Fruit fly (Drosophila melanogaster) whole organism, wandering third instar larva: ENCODE measurements around the gene CG13896.

ENCODE experiments used
- Abd-B ChIP-seq: fragments of >200 bp; optimal IDR thresholded peaks from 2 replicates; lab custom pipeline; 2017; ENCODE audit warnings: missing biosample characterization, missing genetic modification characterization
- CG32264 ChIP-seq: fragments of 200-800 bp; sonication (Bioruptor generic); optimal IDR thresholded peaks from 2 replicates; lab custom pipeline; 2016; ENCODE audit warnings: missing biosample characterization, missing genetic modification characterization
- CG9705 ChIP-seq: fragments of 200-800 bp; sonication (Bioruptor generic); optimal IDR thresholded peaks from 2 replicates; lab custom pipeline; 2018; ENCODE audit warnings: missing biosample characterization, mild to moderate bottlenecking, missing genetic modification characterization
- CrebA ChIP-seq: fragments of 200-800 bp; sonication (Bioruptor generic); optimal IDR thresholded peaks from 2 replicates; lab custom pipeline; 2016; ENCODE audit warnings: missing biosample characterization, mild to moderate bottlenecking, missing genetic modification characterization, borderline replicate concordance
- Dfd ChIP-seq: fragments of >200 bp; optimal IDR thresholded peaks from 2 replicates; lab custom pipeline; 2017; ENCODE audit warnings: missing biosample characterization, missing genetic modification characterization
- Dif ChIP-seq: fragments of 200-275, 200-300 bp; sonication (Bioruptor generic); optimal IDR thresholded peaks from 2 replicates; lab custom pipeline; 2018; ENCODE audit warnings: missing biosample characterization, missing genetic modification characterization; ENCODE audit not compliant: partially characterized antibody
- GATAd ChIP-seq: sonication (Bioruptor generic); optimal IDR thresholded peaks from 2 replicates; lab custom pipeline; 2016; ENCODE audit warnings: missing biosample characterization, missing genetic modification characterization
- HLH106 ChIP-seq: fragments of 200-800 bp; optimal IDR thresholded peaks from 3 replicates; lab custom pipeline; 2019; ENCODE audit warnings: missing biosample characterization, mild to moderate bottlenecking, missing genetic modification characterization, moderate library complexity
- Hnf4 ChIP-seq: fragments of 200-800 bp; sonication (Bioruptor generic); optimal IDR thresholded peaks from 2 replicates; lab custom pipeline; 2016; ENCODE audit warnings: missing biosample characterization, mild to moderate bottlenecking, missing genetic modification characterization
- Hr78 ChIP-seq: fragments of >200 bp; optimal IDR thresholded peaks from 2 replicates; lab custom pipeline; 2017; ENCODE audit warnings: missing biosample characterization, missing genetic modification characterization
- Jra ChIP-seq: sonication (Bioruptor generic); optimal IDR thresholded peaks from 2 replicates; lab custom pipeline; 2016; ENCODE audit warnings: missing biosample characterization, missing genetic modification characterization
- Mio ChIP-seq: sonication (Bioruptor generic); optimal IDR thresholded peaks from 2 replicates; lab custom pipeline; 2016; ENCODE audit warnings: missing biosample characterization, missing genetic modification characterization
- Myc ChIP-seq: fragments of >200 bp; optimal IDR thresholded peaks from 2 replicates; lab custom pipeline; 2017
- N ChIP-seq: fragments of >200 bp; optimal IDR thresholded peaks from 2 replicates; lab custom pipeline; 2018; ENCODE audit warnings: missing biosample characterization, missing external identifiers, missing genetic modification characterization
- OdsH ChIP-seq: fragments of 200-800 bp; sonication (Bioruptor generic); optimal IDR thresholded peaks from 2 replicates; lab custom pipeline; 2016; ENCODE audit warnings: missing biosample characterization, mild to moderate bottlenecking, missing genetic modification characterization
- Rel ChIP-seq, 2 experiments: fragments of 200-800 bp; sonication (Bioruptor generic) in 1 of 2; optimal IDR thresholded peaks; 2 replicates in 1 of 2; 3 replicates in 1 of 2; lab custom pipeline; 2016 to 2019; ENCODE audit warnings: mild to moderate bottlenecking in 2 of 2, missing biosample characterization in 2 of 2, missing genetic modification characterization in 2 of 2, moderate library complexity in 1 of 2
- Sp1 ChIP-seq: fragments of 200-800 bp; sonication (Bioruptor generic); optimal IDR thresholded peaks from 3 replicates; lab custom pipeline; 2019; ENCODE audit warnings: missing biosample characterization, mild to moderate bottlenecking, missing genetic modification characterization, moderate library complexity
- Vsx2 ChIP-seq: fragments of 200-300, 225-300 bp; sonication (Bioruptor generic); optimal IDR thresholded peaks from 2 replicates; lab custom pipeline; 2018; ENCODE audit warnings: missing biosample characterization, missing genetic modification characterization; ENCODE audit not compliant: partially characterized antibody
- br ChIP-seq: fragments of 200-800 bp; sonication (Bioruptor generic); optimal IDR thresholded peaks from 2 replicates; lab custom pipeline; 2016; ENCODE audit warnings: missing biosample characterization, missing genetic modification characterization
- brk ChIP-seq: fragments of 200-800 bp; sonication (Bioruptor generic); optimal IDR thresholded peaks from 2 replicates; lab custom pipeline; 2016; ENCODE audit warnings: missing biosample characterization, mild to moderate bottlenecking, missing genetic modification characterization
- dl ChIP-seq, 2 experiments: fragments of 175-275, 200-275 bp in 1 of 2; fragments of 200-275 bp in 1 of 2; sonication (Bioruptor generic); optimal IDR thresholded peaks; lab custom pipeline; 2018; ENCODE audit warnings: mild to moderate bottlenecking in 2 of 2, missing biosample characterization in 2 of 2, missing genetic modification characterization in 2 of 2, moderate library complexity in 2 of 2; ENCODE audit not compliant: partially characterized antibody in 2 of 2, insufficient read depth in 1 of 2
- dmrt93B ChIP-seq: fragments of 200-800 bp; sonication (Bioruptor generic); optimal IDR thresholded peaks from 2 replicates; lab custom pipeline; 2018; ENCODE audit warnings: missing biosample characterization, mild to moderate bottlenecking, missing genetic modification characterization
- dsf ChIP-seq: sonication (Bioruptor generic); optimal IDR thresholded peaks from 2 replicates; lab custom pipeline; 2016; ENCODE audit warnings: missing biosample characterization, missing genetic modification characterization, borderline replicate concordance
- ey ChIP-seq: fragments of 200-800 bp; sonication (Bioruptor generic); optimal IDR thresholded peaks from 2 replicates; lab custom pipeline; 2016; ENCODE audit warnings: missing biosample characterization, missing genetic modification characterization
- foxo ChIP-seq, 2 experiments: fragments of 200-800 bp; sonication (Bioruptor generic); optimal IDR thresholded peaks; 2 replicates in 1 of 2; 3 replicates in 1 of 2; lab custom pipeline; 2016 to 2017; ENCODE audit warnings: missing biosample characterization in 2 of 2, missing genetic modification characterization in 2 of 2
- fru ChIP-seq: fragments of 200-800 bp; sonication (Bioruptor generic); optimal IDR thresholded peaks from 3 replicates; lab custom pipeline; 2016; ENCODE audit warnings: missing biosample characterization, mild to moderate bottlenecking, missing genetic modification characterization
- h ChIP-seq: fragments of 200-800 bp; sonication (Bioruptor generic); optimal IDR thresholded peaks from 3 replicates; lab custom pipeline; 2016; ENCODE audit warnings: missing biosample characterization, mild to moderate bottlenecking, missing genetic modification characterization
- jim ChIP-seq: fragments of 175-275, 200-325 bp; sonication (Bioruptor generic); optimal IDR thresholded peaks from 2 replicates; lab custom pipeline; 2016; ENCODE audit warnings: missing biosample characterization, mild to moderate bottlenecking, missing genetic modification characterization
- lola ChIP-seq: fragments of >200 bp; optimal IDR thresholded peaks from 2 replicates; lab custom pipeline; 2017; ENCODE audit warnings: missing biosample characterization, missing genetic modification characterization
- psq ChIP-seq: fragments of 200-800 bp; sonication (Bioruptor generic); optimal IDR thresholded peaks from 3 replicates; lab custom pipeline; 2017; ENCODE audit warnings: missing biosample characterization, mild to moderate bottlenecking, missing genetic modification characterization, moderate library complexity
- rgr ChIP-seq: fragments of 200-800 bp; sonication (Bioruptor generic); optimal IDR thresholded peaks from 3 replicates; lab custom pipeline; 2016; ENCODE audit warnings: missing biosample characterization, mild to moderate bottlenecking, missing genetic modification characterization
- sage ChIP-seq: fragments of 200-800 bp; sonication (Bioruptor generic); optimal IDR thresholded peaks from 2 replicates; lab custom pipeline; 2016; ENCODE audit warnings: missing biosample characterization, mild to moderate bottlenecking, missing genetic modification characterization
- sv ChIP-seq: fragments of 200-800 bp; sonication (Bioruptor generic); optimal IDR thresholded peaks from 3 replicates; lab custom pipeline; 2016; ENCODE audit warnings: missing biosample characterization, missing genetic modification characterization
- tai ChIP-seq: sonication (Bioruptor generic); optimal IDR thresholded peaks from 2 replicates; lab custom pipeline; 2016; ENCODE audit warnings: missing biosample characterization, missing genetic modification characterization
- usp ChIP-seq: fragments of >200 bp; optimal IDR thresholded peaks from 2 replicates; lab custom pipeline; 2017; ENCODE audit warnings: missing biosample characterization, missing genetic modification characterization
- woc ChIP-seq: sonication (Bioruptor generic); optimal IDR thresholded peaks from 2 replicates; lab custom pipeline; 2016; ENCODE audit warnings: missing biosample characterization, mild to moderate bottlenecking, missing genetic modification characterization

The CG13896 gene

dm6 chr3L:729345-729744 lies 17.7 kb upstream of the CG13896 start:
- TF ChIP-seq Jra (GFP tag; lab: Kevin White, UChicago) (peak; percentile 10), ey (GFP tag; lab: Kevin White, UChicago) (peak; percentile 38), rgr (GFP tag; lab: Kevin White, UChicago) (peak; percentile 40), h (GFP tag; lab: Kevin White, UChicago) (peak; percentile 65), CG32264 (GFP tag; lab: Kevin White, UChicago) (no peak), sage (peak; percentile 27), Vsx2 (GFP tag; lab: Kevin White, UChicago) (no peak), jim (GFP tag; lab: Kevin White, UChicago) (no peak), fru (GFP tag; lab: Kevin White, UChicago) (peak; percentile 67), psq (GFP tag; lab: Kevin White, UChicago) (peak; percentile 23), OdsH (GFP tag; lab: Kevin White, UChicago) (no peak), GATAd (GFP tag; lab: Kevin White, UChicago) (no peak), dmrt93B (GFP tag; lab: Kevin White, UChicago) (peak; percentile 27), woc (GFP tag; lab: Kevin White, UChicago) (peak; percentile 8), foxo (GFP tag; optimal IDR thresholded peaks at IDR 0.05; lab: Kevin White, UChicago) (peak in 1 of 2 experiments; percentile 61), usp (GFP tag; lab: Kevin White, UChicago) (no peak), br (GFP tag; lab: Kevin White, UChicago) (peak; percentile 38), Sp1 (peak; percentile 26), Hnf4 (peak; percentile 38), HLH106 (peak; percentile 48)

- TF ChIP-seq Dfd (GFP tag; lab: Kevin White, UChicago) (no peak), OdsH (GFP tag; lab: Kevin White, UChicago) (peak; percentile 47), ey (GFP tag; lab: Kevin White, UChicago) (peak; percentile 15), psq (GFP tag; lab: Kevin White, UChicago) (no peak), tai (peak; percentile 33), Myc (lab: Kevin White, UChicago) (no peak), jim (GFP tag; lab: Kevin White, UChicago) (no peak), h (GFP tag; lab: Kevin White, UChicago) (peak; percentile 34), fru (GFP tag; lab: Kevin White, UChicago) (peak; percentile 10), sv (GFP tag; lab: Kevin White, UChicago) (no peak), br (GFP tag; lab: Kevin White, UChicago) (peak; percentile 9), foxo (GFP tag; optimal IDR thresholded peaks at IDR 0.05; lab: Kevin White, UChicago) (peak in 1 of 2 experiments; percentile 26), HLH106 (peak; percentile 52), Abd-B (no peak), dsf (GFP tag; lab: Kevin White, UChicago) (no peak), Mio (GFP tag; lab: Kevin White, UChicago) (no peak), Hr78 (GFP tag; lab: Kevin White, UChicago) (no peak), woc (GFP tag; lab: Kevin White, UChicago) (no peak), dl (GFP tag; optimal IDR thresholded peaks at IDR 0.05; lab: Kevin White, UChicago; ENCODE audit: insufficient read depth in 1 of 2, partially characterized antibody in 2 of 2) (no peak), rgr (GFP tag; lab: Kevin White, UChicago) (peak; percentile 18), CrebA (GFP tag; lab: Kevin White, UChicago) (no peak), N (GFP tag; lab: Kevin White, UChicago) (no peak), Sp1 (peak; percentile 45), sage (no peak)
Measured at dm6 chr3L:728579-728978, 16.9 kb upstream of the CG13896 start.

dm6 chr3L:727874-728273 lies 16.2 kb upstream of the CG13896 start:
- TF ChIP-seq CrebA (GFP tag; lab: Kevin White, UChicago), result peak; percentile 78
- peak; percentile 91 for TF ChIP-seq Sp1
- TF ChIP-seq Hnf4, result peak; percentile 88
- no peak for TF ChIP-seq usp (GFP tag; lab: Kevin White, UChicago)
- peak; percentile 77 for TF ChIP-seq tai
- TF ChIP-seq fru (GFP tag; lab: Kevin White, UChicago), result peak; percentile 94
- TF ChIP-seq br (GFP tag; lab: Kevin White, UChicago), result peak; percentile 91
- no peak for TF ChIP-seq Dif
- TF ChIP-seq sv (GFP tag; lab: Kevin White, UChicago), result no peak
- TF ChIP-seq Vsx2 (GFP tag; lab: Kevin White, UChicago), result peak; percentile 11
- TF ChIP-seq h (GFP tag; lab: Kevin White, UChicago), result peak; percentile 93
- peak; percentile 82 for TF ChIP-seq CG32264 (GFP tag; lab: Kevin White, UChicago)
- TF ChIP-seq sage, result peak; percentile 85
- peak; percentile 64 for TF ChIP-seq dmrt93B (GFP tag; lab: Kevin White, UChicago)
- peak; percentile 25 for TF ChIP-seq dsf (GFP tag; lab: Kevin White, UChicago)
- TF ChIP-seq Dfd (GFP tag; lab: Kevin White, UChicago), result no peak
- TF ChIP-seq Myc (lab: Kevin White, UChicago), result no peak
- peak; percentile 94 for TF ChIP-seq ey (GFP tag; lab: Kevin White, UChicago)
- peak; percentile 82 for TF ChIP-seq psq (GFP tag; lab: Kevin White, UChicago)
- TF ChIP-seq Hr78 (GFP tag; lab: Kevin White, UChicago), result no peak
- TF ChIP-seq brk (GFP tag; lab: Kevin White, UChicago), result peak; percentile 78
- no peak for TF ChIP-seq GATAd (GFP tag; lab: Kevin White, UChicago)
- TF ChIP-seq lola (GFP tag; lab: Kevin White, UChicago), result no peak
- TF ChIP-seq Rel (GFP tag; optimal IDR thresholded peaks at IDR 0.05; lab: Kevin White, UChicago), result peak; percentile 47
- peak; percentile 62 for TF ChIP-seq Rel (tag; optimal IDR thresholded peaks at IDR 0.05; lab: Kevin White, UChicago)
- TF ChIP-seq Jra (GFP tag; lab: Kevin White, UChicago), result peak; percentile 60
- peak; percentile 91 for TF ChIP-seq OdsH (GFP tag; lab: Kevin White, UChicago)
- no peak for TF ChIP-seq dl (GFP tag; optimal IDR thresholded peaks at IDR 0.05; lab: Kevin White, UChicago; ENCODE audit: insufficient read depth in 1 of 2, partially characterized antibody in 2 of 2)
- TF ChIP-seq foxo (GFP tag; optimal IDR thresholded peaks at IDR 0.05; lab: Kevin White, UChicago), result peak; percentile 14 to 92
- TF ChIP-seq CG9705 (GFP tag; lab: Kevin White, UChicago), result peak; percentile 74
- TF ChIP-seq rgr (GFP tag; lab: Kevin White, UChicago), result peak; percentile 91
- peak; percentile 94 for TF ChIP-seq woc (GFP tag; lab: Kevin White, UChicago)
- TF ChIP-seq HLH106, result peak; percentile 92
